Worm (Caenorhabditis elegans): ENCODE measurements around the gene lin-24.
"Not testable (repeated sequence)": the region's sequence is repeated elsewhere in the genome, so short reads cannot be mapped to it uniquely, and the experiment has no call there.

DNA sequence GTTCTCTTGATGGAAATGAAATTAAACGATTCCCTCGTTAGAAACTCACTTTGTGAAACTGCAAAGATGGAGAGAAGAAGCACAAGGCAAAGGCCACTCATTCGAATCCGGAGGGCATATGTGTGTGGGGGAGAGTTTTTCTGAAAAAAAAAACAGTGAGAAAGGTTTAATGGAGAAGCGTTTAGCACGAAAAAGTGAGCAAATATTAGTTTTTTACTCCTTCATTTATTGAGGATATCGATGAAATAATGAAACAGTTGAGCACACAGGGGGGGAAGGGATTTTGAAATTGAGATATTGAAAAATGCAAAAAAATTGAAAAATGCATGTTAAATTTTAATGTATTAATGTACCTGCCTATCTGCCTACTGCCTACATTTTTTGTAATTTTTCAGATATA lies 48.9 kb downstream of the lin-24 start, which contains the start of gene nlr-1:
- TF ChIP-seq ztf-18 (tag; optimal IDR thresholded peaks at IDR 0.05); nhr-90 (tag; optimal IDR thresholded peaks at IDR 0.05); rcor-1 (GFP tag; IDR thresholded peaks at IDR 0.05); F49E8.2 (tag; optimal IDR thresholded peaks at IDR 0.05; ENCODE audit: insufficient read depth); hmg-20 (GFP tag; IDR thresholded peaks at IDR 0.05); attf-5 (GFP tag; optimal IDR thresholded peaks at IDR 0.05); Y56A3A.18 (GFP tag; IDR thresholded peaks at IDR 0.05); him-1 (tag; optimal IDR thresholded peaks at IDR 0.05); efl-1 (GFP tag; optimal IDR thresholded peaks at IDR 0.05); ama-1 (optimal IDR thresholded peaks at IDR 0.05); ama-1 (GFP tag; optimal IDR thresholded peaks at IDR 0.05); ztf-22 (GFP tag; optimal IDR thresholded peaks at IDR 0.05); madf-10 (tag; optimal IDR thresholded peaks at IDR 0.05); ceh-79 (tag; optimal IDR thresholded peaks at IDR 0.05): not testable (repeated sequence)

Measured in whole organism, young adult.